Fruit fly (Drosophila melanogaster) S2 (cell line): ENCODE results near the gene OtopLa.

Experiments used
- CG8478 ChIP-seq: fragments of >200 bp; optimal IDR thresholded peaks from 2 replicates; lab custom pipeline; 2018
- CTCF ChIP-seq, 2 experiments: fragments of >200 bp; optimal IDR thresholded peaks; 2 replicates each; lab custom pipeline; 2018

OtopLa gene

DNA sequence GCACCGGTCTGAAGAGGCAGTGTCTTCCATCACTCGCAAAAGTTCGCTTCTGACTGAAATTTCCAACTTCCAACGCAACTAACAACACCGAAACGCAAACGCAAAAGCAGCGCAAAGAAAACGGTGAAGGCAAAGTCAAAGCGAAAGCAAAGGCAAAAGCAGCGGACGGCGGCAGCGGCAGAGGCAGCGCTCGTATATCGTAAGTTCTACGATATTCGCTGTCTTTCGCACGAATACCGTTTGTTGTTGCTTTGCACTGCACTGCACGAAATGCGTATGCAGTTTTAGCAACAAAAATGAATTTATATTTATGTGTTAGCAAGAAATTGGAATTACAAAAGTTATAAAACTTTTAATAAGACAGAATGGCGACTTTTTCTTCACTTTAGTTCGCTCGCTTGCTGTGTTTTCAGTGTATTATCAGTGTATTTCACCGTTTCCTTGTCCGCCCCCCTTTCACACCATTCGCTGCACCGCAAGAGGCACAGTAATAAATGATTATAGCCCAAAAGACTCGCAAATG is at the start of gene OtopLa:
Gene OtopLa (minus strand): TSS at position 51 of the 523 bp plus-strand sequence.
- no peak for TF ChIP-seq CTCF (optimal IDR thresholded peaks at IDR 0.05; lab: Kevin White, UChicago)
- TF ChIP-seq CG8478 (lab: Kevin White, UChicago), result no peak

DNA sequence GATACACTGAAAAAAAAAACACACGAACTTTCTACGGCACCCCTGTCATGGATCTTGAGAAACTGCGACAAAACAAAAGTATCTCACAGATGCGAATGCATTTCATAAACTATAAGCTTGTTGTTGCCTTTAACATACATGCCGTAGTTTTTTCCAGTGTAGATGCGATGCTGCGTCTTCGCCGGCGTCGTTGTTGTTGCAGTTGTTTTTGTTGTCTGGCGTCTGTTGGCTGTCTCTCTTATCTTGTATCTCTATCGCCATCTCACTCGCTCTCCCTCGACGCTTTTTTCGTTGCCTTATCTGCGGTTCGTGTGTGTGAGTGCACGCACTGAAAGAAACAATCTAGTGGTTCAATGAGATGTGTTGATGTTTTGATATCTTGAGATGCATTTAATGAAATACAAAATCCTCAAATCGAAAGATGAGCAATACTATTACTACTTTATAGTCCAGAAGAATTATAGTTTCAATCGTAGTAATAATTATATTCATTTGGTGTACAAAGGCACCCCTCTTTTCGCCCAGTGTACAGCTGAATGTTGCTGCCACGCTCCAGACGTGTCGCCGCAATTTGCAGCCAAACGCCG is 48.2 kb upstream of the OtopLa start:
- TF ChIP-seq CTCF (optimal IDR thresholded peaks at IDR 0.05; lab: Kevin White, UChicago) (no peak), CG8478 (lab: Kevin White, UChicago) (no peak)

DNA sequence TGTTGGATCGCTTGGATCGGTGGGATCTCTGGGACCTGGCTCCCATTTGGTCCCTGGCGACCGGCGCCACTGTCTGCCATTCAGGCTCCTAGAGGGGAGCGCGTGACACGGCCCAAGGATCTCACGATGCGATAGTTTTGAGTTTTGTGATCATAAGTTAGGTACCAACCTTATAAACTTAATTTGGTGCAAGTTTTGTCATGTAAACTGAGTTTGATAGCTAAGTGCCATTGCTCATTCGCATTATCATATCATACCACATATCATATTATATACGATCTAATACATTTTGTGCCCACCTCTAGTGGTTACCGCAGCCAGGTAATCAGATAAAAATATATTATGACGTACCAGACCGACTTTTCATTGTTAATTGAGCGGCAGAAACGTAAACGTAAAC is 47.7 kb upstream of the OtopLa start:
- no peak for TF ChIP-seq CG8478 (lab: Kevin White, UChicago)
- TF ChIP-seq CTCF (optimal IDR thresholded peaks at IDR 0.05; lab: Kevin White, UChicago), result no peak

DNA sequence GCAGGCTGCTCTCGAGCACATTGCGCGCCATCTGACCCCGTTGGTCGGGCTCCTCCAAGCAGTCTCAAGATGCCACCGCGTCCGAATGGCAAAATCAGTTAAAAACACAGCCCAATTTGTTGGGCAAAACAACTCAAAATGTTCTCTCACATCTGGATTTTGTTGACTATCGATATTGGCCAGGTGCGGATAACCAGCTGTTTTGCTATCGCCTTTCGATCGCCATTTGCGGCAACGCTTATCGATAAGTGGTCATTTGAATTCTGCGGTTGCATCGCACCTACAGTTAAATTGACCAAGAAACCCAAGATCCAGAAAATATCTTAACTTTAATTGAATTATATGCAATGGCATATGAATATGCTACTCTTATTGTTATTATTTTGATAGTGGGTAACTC is 46.7 kb upstream of the OtopLa start, which contains the start of gene CG3149:
Gene CG3149 (minus strand): TSS at position 171 of the 400 bp plus-strand sequence.
- no peak for TF ChIP-seq CTCF (optimal IDR thresholded peaks at IDR 0.05; lab: Kevin White, UChicago)
- TF ChIP-seq CG8478 (lab: Kevin White, UChicago), result no peak

dm6 chrX:5690651-5691379 is 42.5 kb upstream of the OtopLa start:
- no peak for TF ChIP-seq CTCF (optimal IDR thresholded peaks at IDR 0.05; lab: Kevin White, UChicago)
- TF ChIP-seq CG8478 (lab: Kevin White, UChicago), result no peak

dm6 chrX:5690216-5690523 is 41.9 kb upstream of the OtopLa start:
- TF ChIP-seq CG8478 (lab: Kevin White, UChicago), result no peak

DNA sequence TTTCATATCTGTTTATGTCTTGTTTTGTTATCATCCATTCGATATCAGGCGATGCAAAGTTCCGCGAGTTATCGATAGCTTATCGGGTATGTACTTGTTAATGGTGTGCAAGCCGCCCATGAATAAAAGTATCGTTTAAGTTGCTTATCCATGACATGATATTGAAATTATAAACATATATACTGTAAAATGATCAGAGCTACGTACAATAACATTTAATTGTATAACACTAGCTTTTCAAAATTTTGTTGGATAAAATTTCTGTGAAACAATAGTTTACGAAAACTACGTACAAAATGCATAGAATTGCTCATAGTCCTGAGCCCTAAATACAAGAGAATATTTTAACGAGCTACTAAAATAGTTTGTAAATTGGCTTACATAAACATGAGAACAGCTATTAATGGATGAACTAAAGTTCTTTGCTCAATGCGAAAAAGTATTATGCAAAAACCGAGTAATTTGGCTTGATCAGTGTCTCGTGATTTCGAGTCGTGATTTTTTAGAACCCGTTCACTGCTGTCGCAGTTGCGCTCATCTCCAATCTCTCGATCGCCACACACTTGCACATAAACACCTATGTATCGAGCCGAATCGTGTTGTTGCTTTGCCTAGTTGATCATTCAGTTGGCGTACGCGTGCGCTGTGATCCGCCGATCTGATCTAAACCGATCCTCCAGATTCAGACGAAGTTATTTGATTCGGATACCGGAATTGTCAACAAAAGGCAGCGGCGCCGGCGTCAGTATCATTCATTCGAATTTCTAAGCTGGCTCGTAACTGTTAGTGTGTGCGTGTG is 41.3 kb upstream of the OtopLa start, which contains the start of the genes PGAP1 and cv:
Gene PGAP1 (minus strand): TSS at position 57 of the 799 bp plus-strand sequence.
Gene cv (plus strand): TSS at position 586 of the 799 bp plus-strand sequence.
- TF ChIP-seq CG8478 (lab: Kevin White, UChicago) (no peak), CTCF (optimal IDR thresholded peaks at IDR 0.05; lab: Kevin White, UChicago) (no peak)

dm6 chrX:5682940-5683339 is 34.7 kb upstream of the OtopLa start, which contains the start of gene CG42449:
Gene CG42449, plus strand, starts transcription at chrX:5683240.
- no peak for TF ChIP-seq CG8478 (lab: Kevin White, UChicago)
- no peak for TF ChIP-seq CTCF (optimal IDR thresholded peaks at IDR 0.05; lab: Kevin White, UChicago)

dm6 chrX:5679933-5680667 is 31.8 kb upstream of the OtopLa start, which contains the start of the genes Tre1 and Gr5a:
Gene Tre1, minus strand, starts transcription at chrX:5679977.
Gene Gr5a, plus strand, starts transcription at chrX:5680617.
- TF ChIP-seq CG8478 (lab: Kevin White, UChicago), result no peak
- no peak for TF ChIP-seq CTCF (optimal IDR thresholded peaks at IDR 0.05; lab: Kevin White, UChicago)

- no peak for TF ChIP-seq CG8478 (lab: Kevin White, UChicago)
- TF ChIP-seq CTCF (optimal IDR thresholded peaks at IDR 0.05; lab: Kevin White, UChicago), result no peak
Observed at dm6 chrX:5679079-5679932, 31.0 kb upstream of the OtopLa start.

- TF ChIP-seq CTCF (optimal IDR thresholded peaks at IDR 0.05; lab: Kevin White, UChicago) (no peak), CG8478 (lab: Kevin White, UChicago) (no peak)
Observed at dm6 chrX:5678178-5678470, 29.8 kb upstream of the OtopLa start.

- no peak for TF ChIP-seq CG8478 (lab: Kevin White, UChicago)
Observed at dm6 chrX:5677400-5678177, 29.3 kb upstream of the OtopLa start.

DNA sequence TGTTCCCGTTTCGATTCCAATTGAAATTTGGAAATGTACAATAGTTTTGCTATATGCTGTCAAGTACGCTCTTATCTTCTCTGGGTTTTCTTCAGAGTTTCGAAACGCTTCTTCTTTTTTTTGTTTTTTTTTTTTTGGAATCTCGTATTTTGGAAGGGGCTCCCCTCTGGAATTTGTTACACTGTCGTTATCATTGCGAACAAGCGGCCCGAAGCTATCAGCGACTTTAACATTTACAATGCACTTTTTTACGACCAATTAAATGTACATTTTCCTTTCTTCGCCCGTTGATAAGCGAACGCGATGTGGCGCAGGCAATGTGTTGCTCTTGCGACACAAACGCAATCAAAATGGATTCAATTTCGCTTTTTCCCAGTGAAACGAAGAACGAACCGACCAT is 28.6 kb upstream of the OtopLa start:
- TF ChIP-seq CG8478 (lab: Kevin White, UChicago) (no peak), CTCF (optimal IDR thresholded peaks at IDR 0.05; lab: Kevin White, UChicago) (no peak)
